Fruit fly (Drosophila melanogaster): Measurements from ENCODE around the gene CG15594.

Gene CG15594

DNA sequence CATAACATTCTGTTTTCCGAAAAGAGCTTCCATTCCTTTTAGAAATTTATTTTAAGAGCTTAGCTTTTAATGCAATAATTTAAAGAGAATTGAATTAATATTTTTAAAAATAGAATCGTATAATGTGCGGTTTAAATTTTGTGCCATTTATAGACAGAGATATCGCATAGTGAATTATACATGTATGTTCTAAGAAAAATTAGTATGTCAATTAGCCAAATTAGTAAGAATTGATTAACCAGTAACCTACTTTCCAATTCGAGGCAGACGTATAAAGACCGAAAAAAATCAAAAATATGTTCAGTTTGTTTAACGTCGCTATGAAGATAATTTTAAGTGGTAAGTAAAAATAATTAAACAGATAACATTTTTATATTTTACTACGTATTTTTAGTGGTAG lies 22.1 kb downstream of the CG15594 start, which contains the start of gene CG31560:
CG31560 (plus strand) TSS at position 301 of the 400 bp plus-strand sequence.
- no peak for TF ChIP-seq ttk (optimal IDR thresholded peaks at IDR 0.05)
- no peak for TF ChIP-seq insv (optimal IDR thresholded peaks at IDR 0.05)
- no peak for TF ChIP-seq psq (optimal IDR thresholded peaks at IDR 0.05)
- TF ChIP-seq Myc (optimal IDR thresholded peaks at IDR 0.05) = no peak
- TF ChIP-seq h (optimal IDR thresholded peaks at IDR 0.05) = no peak
- no peak for TF ChIP-seq Sin3A (optimal IDR thresholded peaks at IDR 0.05)

DNA sequence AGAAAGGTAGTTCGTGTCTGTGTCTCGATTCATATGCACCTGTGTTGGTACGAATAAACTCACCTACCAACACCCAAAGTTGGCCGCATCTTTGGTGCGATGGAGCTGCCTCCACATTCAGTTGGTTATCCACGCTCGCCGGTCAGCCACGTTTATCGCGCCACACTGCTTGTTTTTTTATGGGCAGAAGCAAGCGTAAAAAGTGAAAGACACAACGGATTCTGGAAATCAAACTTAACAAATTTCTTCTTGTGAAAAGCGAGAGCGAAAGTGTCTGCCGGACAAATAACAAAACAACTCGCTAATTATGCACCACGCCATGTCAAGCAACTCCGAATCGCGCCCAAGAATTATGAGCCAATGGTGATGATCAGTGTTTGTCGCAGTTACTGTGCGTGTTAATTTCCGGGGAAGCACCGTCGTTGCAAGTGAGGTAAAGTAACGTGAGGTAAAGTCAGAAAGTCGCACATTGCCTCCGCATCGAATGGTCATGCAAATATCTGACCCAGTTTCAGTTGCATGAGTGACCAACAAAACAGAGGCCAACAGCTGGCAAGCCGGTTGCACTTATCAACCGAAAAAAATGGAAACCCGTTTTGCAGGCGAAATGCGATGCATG lies 24.2 kb downstream of the CG15594 start, which contains the start of gene Osi17:
Osi17 (plus strand) TSS at position 132 of the 619 bp plus-strand sequence.
- TF ChIP-seq h (optimal IDR thresholded peaks at IDR 0.05) (no peak), Sin3A (optimal IDR thresholded peaks at IDR 0.05) (no peak), insv (optimal IDR thresholded peaks at IDR 0.05) (no peak), psq (optimal IDR thresholded peaks at IDR 0.05) (no peak), ttk (optimal IDR thresholded peaks at IDR 0.05) (no peak), Myc (optimal IDR thresholded peaks at IDR 0.05) (no peak)

DNA sequence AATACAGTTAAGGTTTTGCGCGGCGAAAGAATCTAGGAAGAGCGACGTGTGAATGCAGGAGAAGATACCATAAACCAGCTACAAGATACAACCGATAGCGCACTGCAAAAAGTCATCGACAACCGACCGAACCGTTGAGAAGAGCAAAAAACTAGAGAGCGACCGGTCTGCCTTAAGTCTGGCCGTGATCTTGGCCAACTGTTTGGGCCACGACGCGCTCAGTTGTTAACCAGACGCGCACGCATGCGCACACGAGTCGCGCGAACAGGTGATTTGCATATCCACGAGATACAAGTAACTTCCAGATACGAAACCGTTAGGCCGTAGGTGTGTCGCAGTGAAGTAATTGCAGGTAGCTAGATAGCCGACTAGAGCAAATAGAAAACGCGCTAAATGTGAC lies 27.5 kb downstream of the CG15594 start:
- TF ChIP-seq Myc (optimal IDR thresholded peaks at IDR 0.05) (no peak), ttk (optimal IDR thresholded peaks at IDR 0.05) (no peak), psq (optimal IDR thresholded peaks at IDR 0.05) (no peak), h (optimal IDR thresholded peaks at IDR 0.05) (no peak), Sin3A (optimal IDR thresholded peaks at IDR 0.05) (no peak), insv (optimal IDR thresholded peaks at IDR 0.05) (no peak)

DNA sequence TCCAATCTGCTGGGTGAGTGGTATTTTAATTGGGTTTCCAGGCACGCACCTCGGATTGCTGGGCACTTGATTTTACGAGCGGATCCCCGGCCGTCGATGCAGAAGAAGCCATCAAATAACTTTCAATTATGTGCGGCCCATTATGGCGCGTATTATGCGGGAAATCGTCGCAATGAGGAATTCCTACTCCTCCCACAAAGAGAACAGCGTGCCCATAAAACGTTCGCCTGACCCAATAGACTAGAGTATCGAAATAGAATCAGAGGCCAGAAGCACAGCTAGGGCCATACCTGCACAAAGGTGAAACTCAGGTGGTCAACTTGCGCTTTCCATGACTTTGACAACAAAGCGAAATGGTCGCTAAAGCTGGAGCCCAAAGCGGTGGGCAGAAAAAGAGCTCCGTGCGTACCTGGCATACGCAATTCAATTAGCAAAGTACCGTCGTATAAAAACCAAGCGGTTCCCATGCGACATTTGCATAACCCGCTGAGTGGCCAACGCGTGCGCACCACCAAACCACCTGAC lies 42.3 kb downstream of the CG15594 start, which contains the start of gene Osi18:
Osi18 (plus strand) TSS at position 475 of the 525 bp plus-strand sequence.
- TF ChIP-seq psq (optimal IDR thresholded peaks at IDR 0.05) = no peak
- no peak for TF ChIP-seq Myc (optimal IDR thresholded peaks at IDR 0.05)
- no peak for TF ChIP-seq h (optimal IDR thresholded peaks at IDR 0.05)

DNA sequence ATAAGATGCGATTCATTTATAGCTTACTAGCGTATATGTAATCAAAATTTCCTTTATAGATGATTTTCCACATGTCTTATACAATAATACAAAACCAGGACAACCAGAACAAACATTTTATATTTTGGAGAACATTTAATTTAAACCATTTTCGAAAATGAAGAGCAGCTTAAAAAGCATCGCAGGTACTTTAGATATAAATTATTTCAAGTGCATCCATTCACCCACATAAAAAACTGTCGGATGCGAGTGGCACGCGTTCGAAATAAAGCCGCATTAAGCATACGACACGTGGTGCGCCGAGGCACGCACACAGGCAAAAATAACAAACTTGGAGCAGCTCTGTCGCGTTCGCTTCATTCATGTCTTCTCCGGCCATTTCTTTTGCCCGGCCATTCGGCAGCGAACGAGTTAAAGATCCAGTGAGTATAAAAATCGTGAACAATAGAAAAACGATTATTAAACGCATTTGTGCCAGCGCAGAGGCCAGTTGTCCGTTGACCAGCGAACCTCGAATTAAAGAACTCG lies 47.4 kb downstream of the CG15594 start, which contains the start of gene Osi19:
Osi19 (plus strand) TSS at position 457 of the 528 bp plus-strand sequence.
- TF ChIP-seq Myc (optimal IDR thresholded peaks at IDR 0.05) = no peak
- no peak for TF ChIP-seq ttk (optimal IDR thresholded peaks at IDR 0.05)
- no peak for TF ChIP-seq insv (optimal IDR thresholded peaks at IDR 0.05)
- no peak for TF ChIP-seq h (optimal IDR thresholded peaks at IDR 0.05)
- TF ChIP-seq Sin3A (optimal IDR thresholded peaks at IDR 0.05) = no peak
- TF ChIP-seq psq (optimal IDR thresholded peaks at IDR 0.05) = no peak

DNA sequence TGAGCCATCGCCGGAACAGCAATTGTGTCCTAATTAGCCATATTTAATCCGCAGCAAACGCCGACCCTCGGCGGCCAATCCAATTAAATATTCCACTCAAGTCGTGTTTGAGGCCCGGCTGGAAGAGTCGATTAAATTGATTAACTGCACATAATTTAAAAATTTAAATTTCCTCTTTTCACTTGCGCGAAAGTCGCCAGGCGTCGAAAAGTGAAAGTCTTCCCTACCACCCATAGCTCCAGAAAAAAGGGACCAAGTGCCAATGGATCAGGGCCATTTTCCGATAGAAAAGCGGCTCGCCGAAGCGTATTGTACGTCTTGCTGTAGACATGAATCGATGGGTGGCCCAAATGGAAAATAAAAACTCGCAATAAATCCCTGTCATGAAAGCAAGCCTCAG lies 49.9 kb downstream of the CG15594 start:
- TF ChIP-seq insv (optimal IDR thresholded peaks at IDR 0.05) = no peak
- TF ChIP-seq Myc (optimal IDR thresholded peaks at IDR 0.05) = no peak
- no peak for TF ChIP-seq h (optimal IDR thresholded peaks at IDR 0.05)
- no peak for TF ChIP-seq psq (optimal IDR thresholded peaks at IDR 0.05)
- TF ChIP-seq Sin3A (optimal IDR thresholded peaks at IDR 0.05) = no peak
- TF ChIP-seq ttk (optimal IDR thresholded peaks at IDR 0.05) = no peak

All from Kc167 (cell line).